Worm (Caenorhabditis elegans) whole organism, L3 larva: ENCODE data around the gene dpf-2.

ENCODE experiments used
- R02D3.7 ChIP-seq: fragments of 150-350 bp; optimal IDR thresholded peaks from 2 replicates; lab custom pipeline; 2014; ENCODE audit warnings: missing biosample characterization, missing genetic modification characterization
- ZK546.5 ChIP-seq: sonication (generic microtip); optimal IDR thresholded peaks from 2 replicates; lab custom pipeline; 2017; ENCODE audit warnings: missing biosample characterization, missing genetic modification characterization
- aly-2 ChIP-seq: fragments of 150-350 bp; optimal IDR thresholded peaks from 2 replicates; lab custom pipeline; 2014; ENCODE audit warnings: missing biosample characterization, missing genetic modification characterization
- ama-1 ChIP-seq: fragments of 150-350 bp; optimal IDR thresholded peaks from 2 replicates; lab custom pipeline; 2018
- ceh-16 ChIP-seq: sonication (generic microtip); optimal IDR thresholded peaks from 2 replicates; lab custom pipeline; 2017; ENCODE audit warnings: missing biosample characterization, missing genetic modification characterization
- ceh-28 ChIP-seq: fragments of 150-350 bp; optimal IDR thresholded peaks from 2 replicates; lab custom pipeline; 2014; ENCODE audit warnings: missing biosample characterization, missing genetic modification reagents, missing genetic modification characterization
- ceh-82 ChIP-seq: fragments of 150-350 bp; optimal IDR thresholded peaks from 2 replicates; lab custom pipeline; 2014; ENCODE audit warnings: missing biosample characterization, missing genetic modification characterization
- ceh-9 ChIP-seq: sonication (generic microtip); optimal IDR thresholded peaks from 2 replicates; lab custom pipeline; 2018; ENCODE audit warnings: missing biosample characterization, missing genetic modification characterization
- daf-12 ChIP-seq: fragments of 150-350 bp; optimal IDR thresholded peaks from 2 replicates; lab custom pipeline; 2014; ENCODE audit warnings: missing biosample characterization, missing genetic modification reagents, missing genetic modification characterization
- egl-27 ChIP-seq: sonication (generic microtip); optimal IDR thresholded peaks from 4 replicates; lab custom pipeline; 2017; ENCODE audit warnings: missing biosample characterization, missing genetic modification reagents, missing genetic modification characterization
- egl-5 ChIP-seq: fragments of 150-350 bp; optimal IDR thresholded peaks from 2 replicates; lab custom pipeline; 2017; ENCODE audit warnings: missing biosample characterization, missing genetic modification reagents, missing genetic modification characterization, inconsistent platforms
- elt-1 ChIP-seq: fragments of 150-350 bp; optimal IDR thresholded peaks from 2 replicates; lab custom pipeline; 2014; ENCODE audit warnings: missing biosample characterization, missing genetic modification characterization
- elt-2 ChIP-seq: sonication (generic microtip); optimal IDR thresholded peaks from 2 replicates; lab custom pipeline; 2016; ENCODE audit warnings: missing genetic modification reagents, mild to moderate bottlenecking, missing genetic modification characterization, missing compliant biosample characterization
- elt-3 ChIP-seq, 3 experiments: fragments of 150-350 bp in 1 of 3; sonication (generic microtip) in 2 of 3; optimal IDR thresholded peaks; 2 replicates in 2 of 3; 4 replicates in 1 of 3; lab custom pipeline; 2014 to 2017; ENCODE audit warnings: missing biosample characterization in 3 of 3, missing genetic modification characterization in 3 of 3
- eor-1 ChIP-seq, 2 experiments: fragments of 150-350 bp; optimal IDR thresholded peaks; 2 replicates each; lab custom pipeline; 2014 to 2018; ENCODE audit warnings: missing biosample characterization in 2 of 2, missing genetic modification characterization in 2 of 2
- fkh-10 ChIP-seq: sonication (generic microtip); optimal IDR thresholded peaks from 2 replicates; lab custom pipeline; 2017; ENCODE audit warnings: missing biosample characterization, missing genetic modification reagents, missing genetic modification characterization
- fkh-2 ChIP-seq: fragments of 150-350 bp; optimal IDR thresholded peaks from 2 replicates; lab custom pipeline; 2014; ENCODE audit warnings: missing biosample characterization, missing genetic modification reagents, missing genetic modification characterization
- fos-1 ChIP-seq: fragments of 150-350 bp; optimal IDR thresholded peaks from 2 replicates; lab custom pipeline; 2014; ENCODE audit warnings: missing biosample characterization, missing genetic modification characterization
- hmg-11 ChIP-seq: sonication (generic microtip); optimal IDR thresholded peaks from 2 replicates; lab custom pipeline; 2016; ENCODE audit warnings: missing genetic modification characterization, missing compliant biosample characterization
- jun-1 ChIP-seq: fragments of 150-350 bp; optimal IDR thresholded peaks from 2 replicates; lab custom pipeline; 2014; ENCODE audit warnings: missing biosample characterization, missing genetic modification reagents, missing genetic modification characterization
- lin-15B ChIP-seq: fragments of 150-350 bp; optimal IDR thresholded peaks from 2 replicates; lab custom pipeline; 2014; ENCODE audit warnings: missing biosample characterization, missing genetic modification characterization
- lin-39 ChIP-seq: fragments of 150-350 bp; optimal IDR thresholded peaks from 2 replicates; lab custom pipeline; 2018; ENCODE audit warnings: missing biosample characterization, missing genetic modification reagents, missing genetic modification characterization
- lsy-12 ChIP-seq: sonication (generic microtip); optimal IDR thresholded peaks from 2 replicates; lab custom pipeline; 2016; ENCODE audit warnings: mild to moderate bottlenecking, missing genetic modification characterization, missing compliant biosample characterization
- mdl-1 ChIP-seq: fragments of 150-350 bp; optimal IDR thresholded peaks from 2 replicates; lab custom pipeline; 2014; ENCODE audit warnings: missing biosample characterization, missing genetic modification characterization
- mml-1 ChIP-seq: fragments of 150-350 bp; sonication (generic microtip); optimal IDR thresholded peaks from 3 replicates; lab custom pipeline; 2014; ENCODE audit warnings: missing biosample characterization, missing genetic modification characterization
- nfya-1 ChIP-seq: sonication (generic microtip); optimal IDR thresholded peaks from 2 replicates; lab custom pipeline; 2017; ENCODE audit warnings: missing genetic modification characterization, mild to moderate bottlenecking, missing compliant biosample characterization, antibody characterized with exemption, moderate library complexity; ENCODE audit not compliant: insufficient read depth
- nhr-11 ChIP-seq: fragments of 150-350 bp; optimal IDR thresholded peaks from 2 replicates; lab custom pipeline; 2014; ENCODE audit warnings: missing biosample characterization, missing genetic modification characterization
- nhr-12 ChIP-seq: fragments of 150-350 bp; optimal IDR thresholded peaks from 2 replicates; lab custom pipeline; 2014; ENCODE audit warnings: missing biosample characterization, missing genetic modification characterization
- nhr-23 ChIP-seq: fragments of 150-350 bp; optimal IDR thresholded peaks from 2 replicates; lab custom pipeline; 2014; ENCODE audit warnings: missing biosample characterization, missing genetic modification reagents, missing genetic modification characterization
- nhr-237 ChIP-seq: fragments of 150-350 bp; optimal IDR thresholded peaks from 2 replicates; lab custom pipeline; 2014; ENCODE audit warnings: missing biosample characterization, missing genetic modification characterization
- nhr-25 ChIP-seq: sonication (generic microtip); optimal IDR thresholded peaks from 2 replicates; lab custom pipeline; 2017; ENCODE audit warnings: missing biosample characterization, missing genetic modification characterization
- nhr-28 ChIP-seq: fragments of 150-350 bp; optimal IDR thresholded peaks from 2 replicates; lab custom pipeline; 2014; ENCODE audit warnings: missing biosample characterization, missing genetic modification characterization
- nhr-43 ChIP-seq: sonication (generic microtip); optimal IDR thresholded peaks from 2 replicates; lab custom pipeline; 2016; ENCODE audit warnings: mild to moderate bottlenecking, missing genetic modification characterization, missing compliant biosample characterization; ENCODE audit not compliant: poor library complexity, severe bottlenecking
- nhr-67 ChIP-seq: fragments of 150-350 bp; optimal IDR thresholded peaks from 2 replicates; lab custom pipeline; 2014; ENCODE audit warnings: missing biosample characterization, missing genetic modification characterization
- nhr-76 ChIP-seq: fragments of 150-350 bp; sonication (generic microtip); optimal IDR thresholded peaks from 5 replicates; lab custom pipeline; 2014; ENCODE audit warnings: missing biosample characterization, missing genetic modification characterization
- nhr-77 ChIP-seq: fragments of 150-350 bp; optimal IDR thresholded peaks from 2 replicates; lab custom pipeline; 2014; ENCODE audit warnings: missing biosample characterization, missing genetic modification characterization
- pha-4 ChIP-seq: fragments of 150-350 bp; optimal IDR thresholded peaks from 2 replicates; lab custom pipeline; 2014; ENCODE audit warnings: missing biosample characterization, missing genetic modification reagents, missing genetic modification characterization
- pqm-1 ChIP-seq: fragments of 150-350 bp; optimal IDR thresholded peaks from 2 replicates; lab custom pipeline; 2017; ENCODE audit warnings: missing biosample characterization, missing genetic modification characterization, inconsistent platforms
- sea-2 ChIP-seq: fragments of 150-350 bp; sonication (generic microtip); optimal IDR thresholded peaks from 4 replicates; lab custom pipeline; 2014; ENCODE audit warnings: missing biosample characterization, missing genetic modification reagents, missing genetic modification characterization
- skn-1 ChIP-seq: fragments of 150-350 bp; optimal IDR thresholded peaks from 2 replicates; lab custom pipeline; 2014; ENCODE audit warnings: missing biosample characterization, missing genetic modification characterization
- snpc-4 ChIP-seq: fragments of 150-350 bp; optimal IDR thresholded peaks from 2 replicates; lab custom pipeline; 2014; ENCODE audit warnings: missing biosample characterization, missing genetic modification characterization
- tbx-2 ChIP-seq: sonication (generic microtip); optimal IDR thresholded peaks from 2 replicates; lab custom pipeline; 2016; ENCODE audit warnings: mild to moderate bottlenecking, missing genetic modification characterization, missing compliant biosample characterization
- unc-39 ChIP-seq: sonication (generic microtip); optimal IDR thresholded peaks from 4 replicates; lab custom pipeline; 2017; ENCODE audit warnings: missing biosample characterization, missing genetic modification characterization
- unc-62 ChIP-seq: fragments of 150-350 bp; sonication (generic microtip); optimal IDR thresholded peaks from 4 replicates; lab custom pipeline; 2014; ENCODE audit warnings: missing biosample characterization, missing genetic modification reagents, missing genetic modification characterization
- zag-1 ChIP-seq: fragments of 150-350 bp; optimal IDR thresholded peaks from 2 replicates; lab custom pipeline; 2014; ENCODE audit warnings: missing biosample characterization, missing genetic modification characterization
- ztf-11 ChIP-seq: fragments of 150-350 bp; optimal IDR thresholded peaks from 2 replicates; lab custom pipeline; 2014; ENCODE audit warnings: missing biosample characterization, missing genetic modification characterization
- ztf-4 ChIP-seq: fragments of 150-350 bp; optimal IDR thresholded peaks from 2 replicates; lab custom pipeline; 2014; ENCODE audit warnings: missing biosample characterization, missing genetic modification characterization

dpf-2 gene

DNA sequence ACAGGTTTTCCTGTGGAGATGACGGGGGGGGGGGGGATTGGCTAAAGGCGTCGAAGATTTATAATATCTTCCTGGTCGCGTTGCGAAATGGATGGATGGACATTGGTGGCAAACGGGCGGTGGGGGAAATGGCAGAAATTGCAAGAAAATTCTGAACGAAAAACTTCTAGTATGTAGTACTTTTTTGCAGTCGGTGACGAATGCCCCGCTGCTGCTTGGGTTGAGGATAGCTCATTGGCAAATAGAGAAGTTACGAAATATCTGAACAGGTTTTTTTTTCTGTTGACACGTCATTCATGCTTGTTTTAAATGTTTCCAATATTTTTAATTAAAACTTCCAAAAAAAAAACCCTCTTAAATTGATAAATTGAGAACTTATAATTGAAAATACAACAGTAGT is 12.1 kb upstream of the dpf-2 start:
- TF ChIP-seq nhr-25 (tag; lab: Kevin White, UChicago) (peak; percentile 26), ceh-28 (no peak), nhr-23 (tag; lab: Kevin White, UChicago) (peak; percentile 33), ceh-16 (no peak), nhr-43 (tag; lab: Kevin White, UChicago) (peak; percentile 4), lin-39 (tag; lab: Kevin White, UChicago) (peak; percentile 21), ama-1 (lab: Kevin White, UChicago) (peak; percentile 18), pha-4 (tag; lab: Kevin White, UChicago) (peak; percentile 18)

DNA sequence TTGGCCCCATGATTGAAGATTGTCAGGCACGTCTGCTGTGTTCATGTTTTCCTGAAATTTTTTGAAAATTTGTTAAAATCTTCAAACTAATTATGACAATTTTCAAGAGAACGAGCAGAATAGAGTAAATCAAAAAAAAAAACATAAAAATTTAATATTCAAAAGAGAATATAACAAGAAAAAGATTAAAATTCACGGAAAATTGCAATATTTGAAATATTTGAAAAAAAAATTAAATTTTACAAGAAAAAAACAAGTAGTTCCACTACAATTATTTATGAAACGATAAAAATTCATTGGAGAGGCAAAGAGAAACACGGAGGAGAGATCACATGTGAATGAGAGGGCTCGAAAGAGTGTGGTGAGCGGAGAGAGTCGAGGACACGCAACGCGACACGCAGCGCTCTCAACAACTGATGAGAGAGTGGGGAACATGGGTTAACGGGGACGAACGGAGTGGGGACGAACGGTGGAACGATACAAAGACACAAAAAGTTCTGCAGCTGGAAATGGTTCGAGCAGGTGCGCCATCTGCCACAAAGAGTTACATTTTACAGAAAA is 7.1 kb upstream of the dpf-2 start, which contains the start of gene mbk-1:
Gene mbk-1 (minus strand): TSS at position 51 of the 561 bp plus-strand sequence.
- TF ChIP-seq ceh-28 (peak; percentile 26), aly-2 (tag; lab: Kevin White, UChicago) (no peak), elt-1 (tag; lab: Kevin White, UChicago) (no peak), ama-1 (lab: Kevin White, UChicago) (peak; percentile 37), nhr-76 (tag; lab: Kevin White, UChicago) (no peak), R02D3.7 (tag; lab: Kevin White, UChicago) (no peak), unc-39 (tag; lab: Kevin White, UChicago) (no peak), fkh-2 (tag; lab: Kevin White, UChicago) (no peak), ceh-82 (tag; lab: Kevin White, UChicago) (no peak), nhr-43 (tag; lab: Kevin White, UChicago) (peak; percentile 22), daf-12 (tag; lab: Kevin White, UChicago) (no peak), mml-1 (tag; lab: Kevin White, UChicago) (no peak), pha-4 (tag; lab: Kevin White, UChicago) (peak; percentile 90), fos-1 (tag; lab: Kevin White, UChicago) (no peak), nhr-67 (tag; lab: Kevin White, UChicago) (no peak), nhr-25 (tag; lab: Kevin White, UChicago) (peak; percentile 76), ztf-11 (tag; lab: Kevin White, UChicago) (no peak), elt-2 (tag; lab: Kevin White, UChicago) (peak; percentile 73), lsy-12 (tag; lab: Kevin White, UChicago) (no peak), skn-1 (tag; lab: Kevin White, UChicago) (no peak), nhr-12 (tag; lab: Kevin White, UChicago) (no peak), unc-62 (GFP tag; lab: Kevin White, UChicago) (no peak), lin-39 (tag; lab: Kevin White, UChicago) (peak; percentile 81), ceh-9 (tag; lab: Kevin White, UChicago) (no peak), tbx-2 (peak; percentile 26), nhr-23 (tag; lab: Kevin White, UChicago) (peak; percentile 59), eor-1 (tag; optimal IDR thresholded peaks at IDR 0.05; lab: Kevin White, UChicago) (no peak), egl-5 (peak; percentile 63), snpc-4 (tag; lab: Kevin White, UChicago) (peak; percentile 35), ceh-16 (no peak), hmg-11 (tag; lab: Kevin White, UChicago) (peak; percentile 81), nhr-28 (no peak), zag-1 (tag; lab: Kevin White, UChicago) (no peak), jun-1 (peak; percentile 51), ztf-4 (no peak), lin-15B (peak; percentile 49), nhr-77 (tag; lab: Kevin White, UChicago) (no peak), egl-27 (tag; lab: Kevin White, UChicago) (no peak), pqm-1 (tag; lab: Kevin White, UChicago) (peak; percentile 47), ZK546.5 (tag; lab: Kevin White, UChicago) (no peak), fkh-10 (GFP tag; lab: Kevin White, UChicago) (no peak), nhr-11 (no peak), nfya-1 (peak; percentile 80), nhr-237 (tag; lab: Kevin White, UChicago) (no peak), mdl-1 (tag; lab: Kevin White, UChicago) (peak; percentile 26), elt-3 (tag; optimal IDR thresholded peaks at IDR 0.05; lab: Kevin White, UChicago) (no peak), sea-2 (GFP tag; lab: Kevin White, UChicago) (no peak)
